Worm (Caenorhabditis elegans) whole organism, L1 larva: Measurements from ENCODE around the gene srxa-18.

ENCODE experiments used
- C16A3.4 ChIP-seq: fragments of 150-350 bp; optimal IDR thresholded peaks from 2 replicates; lab custom pipeline; 2014; ENCODE audit warnings: missing biosample characterization, missing genetic modification characterization
- alr-1 ChIP-seq: fragments of 200-800 bp; sonication (Bioruptor generic); optimal IDR thresholded peaks from 2 replicates; lab custom pipeline; 2018; ENCODE audit warnings: borderline replicate concordance, mild to moderate bottlenecking, missing genetic modification characterization, missing compliant biosample characterization
- aly-2 ChIP-seq: fragments of 150-350 bp; optimal IDR thresholded peaks from 2 replicates; lab custom pipeline; 2014; ENCODE audit warnings: missing biosample characterization, missing genetic modification characterization
- ceh-8 ChIP-seq: fragments of 200-800 bp; sonication (Bioruptor generic); optimal IDR thresholded peaks from 2 replicates; lab custom pipeline; 2018; ENCODE audit warnings: mild to moderate bottlenecking, missing genetic modification characterization, moderate library complexity, missing compliant biosample characterization
- ceh-82 ChIP-seq, 3 experiments: fragments of 150-350 bp in 1 of 3; sonication (generic microtip) in 2 of 3; optimal IDR thresholded peaks; 2 replicates each; lab custom pipeline; 2014 to 2017; ENCODE audit warnings: missing biosample characterization in 3 of 3, missing genetic modification characterization in 3 of 3
- ceh-90 ChIP-seq: sonication (generic microtip); optimal IDR thresholded peaks from 2 replicates; lab custom pipeline; 2016; ENCODE audit warnings: missing genetic modification characterization, missing compliant biosample characterization
- ces-1 ChIP-seq: fragments of 150-350 bp; optimal IDR thresholded peaks from 2 replicates; lab custom pipeline; 2014; ENCODE audit warnings: missing biosample characterization, missing genetic modification reagents, missing genetic modification characterization
- dpl-1 ChIP-seq, 3 experiments: fragments of 150-350 bp in 2 of 3; sonication (generic microtip) in 1 of 3; optimal IDR thresholded peaks; 2 replicates each; lab custom pipeline; 2014 to 2017; ENCODE audit warnings: missing biosample characterization in 3 of 3, missing genetic modification characterization in 3 of 3, missing genetic modification reagents in 3 of 3
- dsc-1 ChIP-seq: sonication (generic microtip); optimal IDR thresholded peaks from 2 replicates; lab custom pipeline; 2016; ENCODE audit warnings: mild to moderate bottlenecking, missing genetic modification characterization, missing compliant biosample characterization
- efl-1 ChIP-seq, 4 experiments: fragments of 150-350 bp; optimal IDR thresholded peaks in 3 of 4; peaks in 1 of 4; 1 replicate in 1 of 4; 2 replicates in 3 of 4; lab custom pipeline; 2014; ENCODE audit warnings: missing biosample characterization in 2 of 4, missing genetic modification characterization in 2 of 4, missing genetic modification reagents in 2 of 4
- egl-27 ChIP-seq, 2 experiments: fragments of 150-350 bp in 1 of 2; sonication (generic microtip); optimal IDR thresholded peaks; 3 replicates each; lab custom pipeline; 2017 to 2018; ENCODE audit warnings: missing biosample characterization in 2 of 2, missing genetic modification characterization in 2 of 2, missing genetic modification reagents in 2 of 2
- elt-2 ChIP-seq: sonication (generic microtip); optimal IDR thresholded peaks from 2 replicates; lab custom pipeline; 2016; ENCODE audit warnings: missing genetic modification characterization, mild to moderate bottlenecking, inconsistent platforms, missing compliant biosample characterization, missing genetic modification reagents
- ets-5 ChIP-seq: fragments of 200-800 bp; sonication (Bioruptor generic); IDR thresholded peaks from 2 replicates; pipeline ENCODE4 v1.3.6; 2022; ENCODE audit warnings: missing genetic modification characterization, missing compliant biosample characterization
- fkh-4 ChIP-seq: sonication (generic microtip); optimal IDR thresholded peaks from 2 replicates; lab custom pipeline; 2016; ENCODE audit warnings: missing compliant biosample characterization, missing genetic modification characterization, borderline replicate concordance
- fkh-8 ChIP-seq: sonication (generic microtip); optimal IDR thresholded peaks from 2 replicates; lab custom pipeline; 2016; ENCODE audit warnings: mild to moderate bottlenecking, missing genetic modification characterization, missing compliant biosample characterization
- fos-1 ChIP-seq: fragments of 150-350 bp; optimal IDR thresholded peaks from 2 replicates; lab custom pipeline; 2014; ENCODE audit warnings: missing biosample characterization, missing genetic modification characterization
- hlh-17 ChIP-seq: fragments of 200-800 bp; sonication (Bioruptor generic); optimal IDR thresholded peaks from 2 replicates; lab custom pipeline; 2018; ENCODE audit warnings: missing genetic modification characterization, mild to moderate bottlenecking, missing compliant biosample characterization, moderate library complexity, borderline replicate concordance
- hlh-4 ChIP-seq: sonication (generic microtip); optimal IDR thresholded peaks from 2 replicates; lab custom pipeline; 2016; ENCODE audit warnings: mild to moderate bottlenecking, missing genetic modification characterization, missing compliant biosample characterization
- hpl-2 ChIP-seq: fragments of 150-350 bp; optimal IDR thresholded peaks from 2 replicates; lab custom pipeline; 2014; ENCODE audit warnings: missing biosample characterization, missing genetic modification reagents, missing genetic modification characterization
- irx-1 ChIP-seq: sonication (generic microtip); optimal IDR thresholded peaks from 2 replicates; lab custom pipeline; 2016; ENCODE audit warnings: missing genetic modification characterization, missing compliant biosample characterization
- jun-1 ChIP-seq: fragments of 150-350 bp; optimal IDR thresholded peaks from 2 replicates; lab custom pipeline; 2014; ENCODE audit warnings: missing biosample characterization, missing genetic modification reagents, missing genetic modification characterization
- lin-15B ChIP-seq: fragments of 150-350 bp; sonication (generic microtip); optimal IDR thresholded peaks from 3 replicates; lab custom pipeline; 2014; ENCODE audit warnings: missing biosample characterization, missing genetic modification characterization
- lin-35 ChIP-seq, 2 experiments: fragments of 150-350 bp; optimal IDR thresholded peaks; 2 replicates each; lab custom pipeline; 2014; ENCODE audit warnings: missing biosample characterization in 2 of 2, missing genetic modification characterization in 2 of 2, missing genetic modification reagents in 2 of 2
- lir-3 ChIP-seq: sonication (generic microtip); optimal IDR thresholded peaks from 2 replicates; lab custom pipeline; 2016; ENCODE audit warnings: mild to moderate bottlenecking, missing genetic modification characterization, moderate library complexity, missing compliant biosample characterization; ENCODE audit not compliant: poor library complexity
- mab-9 ChIP-seq: fragments of 200-800 bp; sonication (Bioruptor generic); IDR thresholded peaks from 2 replicates; pipeline ENCODE4 v1.3.6; 2022; ENCODE audit warnings: missing genetic modification reagents, missing genetic modification characterization, missing compliant biosample characterization
- mdl-1 ChIP-seq, 2 experiments: fragments of 150-350 bp; optimal IDR thresholded peaks; 2 replicates each; lab custom pipeline; 2014 to 2017; ENCODE audit warnings: missing biosample characterization in 2 of 2, missing genetic modification characterization in 2 of 2, inconsistent platforms in 1 of 2
- mep-1 ChIP-seq: fragments of 150-350 bp; optimal IDR thresholded peaks from 2 replicates; lab custom pipeline; 2014; ENCODE audit warnings: missing biosample characterization, missing genetic modification characterization
- nhr-11 ChIP-seq: fragments of 150-350 bp; optimal IDR thresholded peaks from 2 replicates; lab custom pipeline; 2014; ENCODE audit warnings: missing biosample characterization, missing genetic modification characterization
- nhr-12 ChIP-seq: sonication (generic microtip); optimal IDR thresholded peaks from 2 replicates; lab custom pipeline; 2017; ENCODE audit warnings: missing biosample characterization, missing genetic modification characterization
- nhr-19 ChIP-seq: fragments of 200-800 bp; sonication (Bioruptor generic); conservative IDR thresholded peaks from 2 replicates; pipeline ENCODE4 v1.3.6; 2022; ENCODE audit warnings: missing genetic modification characterization, missing compliant biosample characterization
- nhr-20 ChIP-seq: sonication (generic microtip); optimal IDR thresholded peaks from 2 replicates; lab custom pipeline; 2016; ENCODE audit warnings: mild to moderate bottlenecking, missing genetic modification characterization, missing compliant biosample characterization
- nhr-237 ChIP-seq: fragments of 150-350 bp; optimal IDR thresholded peaks from 2 replicates; lab custom pipeline; 2014; ENCODE audit warnings: missing biosample characterization, missing genetic modification characterization
- nhr-47 ChIP-seq: sonication (generic microtip); optimal IDR thresholded peaks from 2 replicates; lab custom pipeline; 2016; ENCODE audit warnings: mild to moderate bottlenecking, missing genetic modification characterization, moderate library complexity, missing compliant biosample characterization
- nhr-71 ChIP-seq: sonication (generic microtip); optimal IDR thresholded peaks from 2 replicates; lab custom pipeline; 2016; ENCODE audit warnings: mild to moderate bottlenecking, missing genetic modification characterization, moderate library complexity, missing compliant biosample characterization
- nhr-76 ChIP-seq: sonication (generic microtip); optimal IDR thresholded peaks from 2 replicates; lab custom pipeline; 2017; ENCODE audit warnings: missing biosample characterization, missing genetic modification characterization
- nhr-84 ChIP-seq: sonication (generic microtip); optimal IDR thresholded peaks from 2 replicates; lab custom pipeline; 2017; ENCODE audit warnings: missing biosample characterization, missing genetic modification characterization
- nhr-90 ChIP-seq: sonication (generic microtip); optimal IDR thresholded peaks from 2 replicates; lab custom pipeline; 2016; ENCODE audit warnings: mild to moderate bottlenecking, missing genetic modification characterization, missing compliant biosample characterization; ENCODE audit not compliant: poor library complexity
- pax-3 ChIP-seq: fragments of 200-800 bp; sonication (Bioruptor generic); optimal IDR thresholded peaks from 2 replicates; lab custom pipeline; 2018; ENCODE audit warnings: mild to moderate bottlenecking, missing genetic modification characterization, moderate library complexity, missing compliant biosample characterization
- pqm-1 ChIP-seq: sonication (generic microtip); optimal IDR thresholded peaks from 3 replicates; lab custom pipeline; 2017; ENCODE audit warnings: missing biosample characterization, missing genetic modification characterization
- skn-1 ChIP-seq: fragments of 150-350 bp; optimal IDR thresholded peaks from 2 replicates; lab custom pipeline; 2014; ENCODE audit warnings: missing biosample characterization, missing genetic modification characterization
- snpc-4 ChIP-seq: fragments of 150-350 bp; optimal IDR thresholded peaks from 2 replicates; lab custom pipeline; 2014; ENCODE audit warnings: missing biosample characterization, missing genetic modification characterization
- snu-23 ChIP-seq: sonication (generic microtip); optimal IDR thresholded peaks from 2 replicates; lab custom pipeline; 2016; ENCODE audit warnings: missing genetic modification characterization, missing compliant biosample characterization
- sptf-1 ChIP-seq: fragments of 150-350 bp; optimal IDR thresholded peaks from 2 replicates; lab custom pipeline; 2014; ENCODE audit warnings: missing biosample characterization, missing genetic modification characterization
- sup-37 ChIP-seq: fragments of 200-800 bp; sonication (Bioruptor generic); optimal IDR thresholded peaks from 2 replicates; lab custom pipeline; 2018; ENCODE audit warnings: mild to moderate bottlenecking, missing genetic modification characterization, missing compliant biosample characterization
- tlp-1 ChIP-seq: fragments of 150-350 bp; optimal IDR thresholded peaks from 2 replicates; lab custom pipeline; 2014; ENCODE audit warnings: missing biosample characterization, missing genetic modification characterization
- unc-62 ChIP-seq: fragments of 150-350 bp; optimal IDR thresholded peaks from 2 replicates; lab custom pipeline; 2014; ENCODE audit warnings: missing biosample characterization, missing genetic modification reagents, missing genetic modification characterization
- unc-86 ChIP-seq: sonication (generic microtip); optimal IDR thresholded peaks from 2 replicates; lab custom pipeline; 2016; ENCODE audit warnings: missing genetic modification characterization, missing compliant biosample characterization
- unc-98 ChIP-seq: fragments of 200-800 bp; sonication (Bioruptor generic); IDR thresholded peaks from 2 replicates; pipeline ENCODE4 v1.3.6; 2022; ENCODE audit warnings: missing genetic modification characterization, missing compliant biosample characterization
- vab-15 ChIP-seq: sonication (generic microtip); optimal IDR thresholded peaks from 2 replicates; lab custom pipeline; 2017; ENCODE audit warnings: missing genotype, mild to moderate bottlenecking, missing genetic modification characterization, missing compliant biosample characterization
- zag-1 ChIP-seq: fragments of 150-350 bp; optimal IDR thresholded peaks from 2 replicates; lab custom pipeline; 2014; ENCODE audit warnings: missing biosample characterization, missing genetic modification characterization

srxa-18 gene

ce11 chrV:10148352-10148751 is 27.6 kb upstream of the srxa-18 start, which contains the start of gene srsx-26 (continued):
- no peak for TF ChIP-seq unc-86 (tag; lab: Kevin White, UChicago)
- TF ChIP-seq tlp-1 (tag; lab: Kevin White, UChicago), result no peak
- TF ChIP-seq alr-1 (tag; lab: Kevin White, UChicago), result no peak
- no peak for TF ChIP-seq nhr-20 (tag; lab: Kevin White, UChicago)
- TF ChIP-seq dsc-1 (tag; lab: Kevin White, UChicago), result no peak
- no peak for TF ChIP-seq vab-15
- no peak for TF ChIP-seq nhr-76 (tag; lab: Kevin White, UChicago)
- TF ChIP-seq sptf-1 (tag; lab: Kevin White, UChicago), result no peak
- TF ChIP-seq ceh-82 (tag; optimal IDR thresholded peaks at IDR 0.05; lab: Kevin White, UChicago), result no peak
- TF ChIP-seq ceh-8, result peak; percentile 51
- TF ChIP-seq egl-27 (tag; optimal IDR thresholded peaks at IDR 0.05; lab: Kevin White, UChicago), result no peak
- TF ChIP-seq ces-1 (GFP tag; lab: Kevin White, UChicago), result no peak
- no peak for TF ChIP-seq dpl-1 (GFP tag; optimal IDR thresholded peaks at IDR 0.05; lab: Kevin White, UChicago)
- no peak for TF ChIP-seq lir-3
- no peak for TF ChIP-seq snu-23 (GFP tag; lab: Kevin White, UChicago)
- peak; percentile 37 for TF ChIP-seq nhr-47
- TF ChIP-seq ceh-90 (tag; lab: Kevin White, UChicago), result peak; percentile 14
- no peak for TF ChIP-seq nhr-237 (tag; lab: Kevin White, UChicago)
- TF ChIP-seq hlh-17, result no peak
- TF ChIP-seq mab-9 (GFP tag; lab: Robert Waterston, UW), result no peak
- no peak for TF ChIP-seq aly-2
- no peak for TF ChIP-seq zag-1 (tag; lab: Kevin White, UChicago)
- no peak for TF ChIP-seq unc-98 (GFP tag; lab: Robert Waterston, UW)
- no peak for TF ChIP-seq jun-1
- no peak for TF ChIP-seq nhr-90 (tag; lab: Kevin White, UChicago)

- TF ChIP-seq ets-5 (GFP tag; lab: Robert Waterston, UW), result no peak
- peak; percentile 71 for TF ChIP-seq nhr-71 (tag; lab: Kevin White, UChicago)
- TF ChIP-seq lin-15B (tag; lab: Kevin White, UChicago), result no peak
- TF ChIP-seq nhr-19, result peak; percentile 31; the same call in 1 of the 2 replicates
- no peak for TF ChIP-seq nhr-11
- no peak for TF ChIP-seq hlh-17
- no peak for TF ChIP-seq hlh-4
- TF ChIP-seq egl-27 (tag; optimal IDR thresholded peaks at IDR 0.05; lab: Kevin White, UChicago), result no peak
- no peak for TF ChIP-seq fkh-4 (tag; lab: Kevin White, UChicago)
- TF ChIP-seq nhr-76 (tag; lab: Kevin White, UChicago), result no peak
- TF ChIP-seq hpl-2 (GFP tag; lab: Kevin White, UChicago), result no peak
- TF ChIP-seq tlp-1 (tag; lab: Kevin White, UChicago), result no peak
- TF ChIP-seq lir-3, result no peak
- no peak for TF ChIP-seq unc-62 (GFP tag; lab: Kevin White, UChicago)
- no peak for TF ChIP-seq nhr-12
- no peak for TF ChIP-seq mep-1 (tag; lab: Kevin White, UChicago)
- no peak for TF ChIP-seq vab-15
- no peak for TF ChIP-seq nhr-84 (tag; lab: Kevin White, UChicago)
- no peak for TF ChIP-seq irx-1 (tag; lab: Kevin White, UChicago)
- no peak for TF ChIP-seq fos-1 (tag; lab: Kevin White, UChicago)
- no peak for TF ChIP-seq sptf-1 (tag; lab: Kevin White, UChicago)
- no peak for TF ChIP-seq pax-3 (tag; lab: Kevin White, UChicago)
- no peak for TF ChIP-seq skn-1
- no peak for TF ChIP-seq pqm-1 (tag; lab: Kevin White, UChicago)
- TF ChIP-seq efl-1 (optimal IDR thresholded peaks at IDR 0.05; lab: Kevin White, UChicago), result no peak
- TF ChIP-seq efl-1 (GFP tag; optimal IDR thresholded peaks at IDR 0.05 in 1 of 2; lab: Kevin White, UChicago), result no peak
- no peak for TF ChIP-seq ceh-82 (tag; optimal IDR thresholded peaks at IDR 0.05; lab: Kevin White, UChicago)
- no peak for TF ChIP-seq unc-86 (tag; lab: Kevin White, UChicago)
- TF ChIP-seq C16A3.4 (tag; lab: Kevin White, UChicago), result no peak
- no peak for TF ChIP-seq fkh-8 (tag; lab: Kevin White, UChicago)
- TF ChIP-seq sup-37 (GFP tag; lab: Kevin White, UChicago), result no peak
- TF ChIP-seq lin-35 (GFP tag; optimal IDR thresholded peaks at IDR 0.05; lab: Kevin White, UChicago), result no peak
- TF ChIP-seq snpc-4 (tag; lab: Kevin White, UChicago), result no peak
- no peak for TF ChIP-seq mdl-1 (tag; optimal IDR thresholded peaks at IDR 0.05; lab: Kevin White, UChicago)
- no peak for TF ChIP-seq elt-2 (tag; lab: Kevin White, UChicago)
These were observed 26.0 kb upstream of the srxa-18 start for ce11 chrV:10146787-10147186.
